Fruit fly (Drosophila melanogaster): ENCODE measurements around the gene CG14013.

The CG14013 gene

DNA sequence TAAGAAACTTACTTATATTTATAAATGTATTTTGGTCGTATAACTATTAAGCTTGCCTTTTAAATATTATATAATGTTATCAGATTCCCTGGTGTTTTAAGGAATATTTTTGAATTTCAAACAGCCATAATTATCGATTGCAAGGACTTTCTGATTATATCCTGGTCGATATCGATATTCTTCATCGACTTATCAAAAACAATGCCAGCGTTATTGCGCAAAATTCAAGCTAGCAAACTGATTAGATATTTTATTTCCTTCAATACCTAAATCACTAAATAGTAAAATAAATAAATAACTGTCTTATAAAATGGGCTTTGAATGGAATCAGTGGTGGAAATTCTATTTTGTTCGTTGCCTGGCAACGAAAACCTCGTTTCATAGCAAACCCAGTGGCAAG is 36.3 kb downstream of the CG14013 start, which contains the start of gene CG14020:
Gene CG14020 (plus strand): TSS at position 345 of the 400 bp plus-strand sequence.
- TF ChIP-seq fd96Ca (GFP tag; IDR thresholded peaks at IDR 0.05) (no peak), CG4496 (GFP tag; IDR thresholded peaks at IDR 0.05) (no peak), CG12605 (GFP tag; IDR thresholded peaks at IDR 0.05) (no peak), gl (tag; optimal IDR thresholded peaks at IDR 0.05) (no peak), CG17806 (tag; optimal IDR thresholded peaks at IDR 0.05) (no peak), Snoo (tag; optimal IDR thresholded peaks at IDR 0.05) (no peak)

DNA sequence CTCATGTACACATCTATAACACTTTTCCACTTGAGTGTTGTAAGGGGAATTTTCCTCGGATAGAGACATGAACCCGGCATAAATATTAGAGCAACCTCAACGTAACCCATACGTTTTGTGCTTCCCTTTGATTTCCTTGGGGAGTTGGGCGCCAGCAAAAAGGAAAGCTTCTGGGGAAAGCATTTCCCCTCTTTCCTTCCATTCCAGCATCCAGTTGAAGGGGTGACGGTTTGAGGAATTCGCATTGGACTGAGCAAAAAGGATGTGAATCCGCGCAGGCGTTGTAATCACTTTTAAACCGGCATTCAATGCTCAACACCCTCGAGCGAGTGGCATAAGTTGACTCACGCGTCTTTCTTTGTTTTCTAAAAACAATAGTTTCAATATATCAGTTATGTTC is 38.7 kb downstream of the CG14013 start:
- no peak for TF ChIP-seq CG13204 (GFP tag; optimal IDR thresholded peaks at IDR 0.05)

DNA sequence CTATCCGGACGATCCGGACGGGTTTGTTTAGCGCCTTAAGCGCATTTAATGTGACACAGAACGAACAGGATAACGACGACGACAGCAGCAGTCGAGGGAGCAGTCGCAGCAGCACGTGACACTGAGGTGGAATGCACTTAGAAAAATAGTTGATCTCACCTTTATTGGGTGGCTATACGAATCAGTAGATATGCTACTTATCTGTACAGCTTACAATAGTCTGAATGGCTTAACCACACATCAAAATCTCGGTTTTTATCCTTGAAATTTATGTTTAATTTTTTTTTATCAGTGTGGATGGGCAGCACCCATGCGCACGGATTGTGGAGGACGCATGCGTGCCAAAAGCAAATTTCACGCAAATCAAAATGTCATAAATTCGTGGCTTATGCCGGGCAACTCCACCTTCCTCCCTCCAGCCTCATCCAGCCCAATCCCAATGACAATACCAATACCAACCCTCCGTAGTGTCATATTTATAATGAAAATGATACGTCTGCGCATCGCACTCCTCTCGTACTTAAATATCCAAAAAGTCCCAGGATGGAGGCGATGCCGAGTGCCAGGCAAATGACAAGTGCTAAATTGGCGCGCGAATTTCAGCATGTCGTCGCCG is 45.7 kb downstream of the CG14013 start:
- TF ChIP-seq CG17806 (tag; optimal IDR thresholded peaks at IDR 0.05) (peak; percentile 2), CG14655 (GFP tag; optimal IDR thresholded peaks at IDR 0.05) (no peak), CG4496 (GFP tag; IDR thresholded peaks at IDR 0.05) (no peak), CG32121 (GFP tag; IDR thresholded peaks at IDR 0.05) (no peak), CG8159 (tag; optimal IDR thresholded peaks at IDR 0.05) (peak; percentile 36), Snoo (tag; optimal IDR thresholded peaks at IDR 0.05) (peak; percentile 3), CG9948 (tag; optimal IDR thresholded peaks at IDR 0.05) (peak; percentile 8), EcR (GFP tag; optimal IDR thresholded peaks at IDR 0.05) (no peak), CG34367 (tag; optimal IDR thresholded peaks at IDR 0.05) (peak; percentile 5), fd96Ca (GFP tag; IDR thresholded peaks at IDR 0.05) (peak; percentile 29; the same call in 1 of the 3 replicates), CG12605 (GFP tag; IDR thresholded peaks at IDR 0.05) (no peak), gl (tag; optimal IDR thresholded peaks at IDR 0.05) (no peak), CG10348 (GFP tag; IDR thresholded peaks at IDR 0.05) (no peak), Ets98B (GFP tag; IDR thresholded peaks at IDR 0.05) (no peak), CG13204 (GFP tag; optimal IDR thresholded peaks at IDR 0.05) (no peak), D1 (tag; optimal IDR thresholded peaks at IDR 0.05) (no peak), Pif1A (GFP tag; optimal IDR thresholded peaks at IDR 0.05) (peak; percentile 54), rn (GFP tag; IDR thresholded peaks at IDR 0.05) (no peak), CG15710 (tag; optimal IDR thresholded peaks at IDR 0.05) (no peak), CG8301 (tag; optimal IDR thresholded peaks at IDR 0.05) (no peak), Pif1B (GFP tag; optimal IDR thresholded peaks at IDR 0.05) (no peak)

DNA sequence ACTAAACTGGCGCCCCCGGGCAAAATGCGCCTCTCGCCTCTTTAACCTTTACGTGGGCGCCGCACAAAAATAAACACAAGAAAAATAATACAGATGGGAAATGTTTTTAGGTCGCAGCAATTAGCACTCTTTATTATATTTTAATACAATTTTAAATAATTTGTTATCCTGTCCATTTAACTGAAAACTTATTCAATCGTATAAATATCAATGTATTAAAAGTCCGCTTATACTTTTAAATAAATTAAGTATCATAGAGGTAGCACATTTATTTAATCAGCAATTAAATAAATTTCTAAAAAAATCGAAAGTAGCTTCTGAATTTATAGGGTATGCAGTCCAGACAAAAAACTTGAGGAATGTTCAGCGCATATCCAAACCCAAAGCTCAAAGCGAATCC is 46.6 kb downstream of the CG14013 start:
- TF ChIP-seq CG14655 (GFP tag; optimal IDR thresholded peaks at IDR 0.05) (no peak), CG15710 (tag; optimal IDR thresholded peaks at IDR 0.05) (peak; percentile 27), rn (GFP tag; IDR thresholded peaks at IDR 0.05) (no peak), CG9948 (tag; optimal IDR thresholded peaks at IDR 0.05) (peak; percentile 10), CG8159 (tag; optimal IDR thresholded peaks at IDR 0.05) (peak; percentile 56), CG8301 (tag; optimal IDR thresholded peaks at IDR 0.05) (no peak), CG17806 (tag; optimal IDR thresholded peaks at IDR 0.05) (peak; percentile 1), CG10348 (GFP tag; IDR thresholded peaks at IDR 0.05) (no peak), EcR (GFP tag; optimal IDR thresholded peaks at IDR 0.05) (no peak), CG12605 (GFP tag; IDR thresholded peaks at IDR 0.05) (no peak), Pif1A (GFP tag; optimal IDR thresholded peaks at IDR 0.05) (no peak), CG32121 (GFP tag; IDR thresholded peaks at IDR 0.05) (no peak), CG34367 (tag; optimal IDR thresholded peaks at IDR 0.05) (no peak)

DNA sequence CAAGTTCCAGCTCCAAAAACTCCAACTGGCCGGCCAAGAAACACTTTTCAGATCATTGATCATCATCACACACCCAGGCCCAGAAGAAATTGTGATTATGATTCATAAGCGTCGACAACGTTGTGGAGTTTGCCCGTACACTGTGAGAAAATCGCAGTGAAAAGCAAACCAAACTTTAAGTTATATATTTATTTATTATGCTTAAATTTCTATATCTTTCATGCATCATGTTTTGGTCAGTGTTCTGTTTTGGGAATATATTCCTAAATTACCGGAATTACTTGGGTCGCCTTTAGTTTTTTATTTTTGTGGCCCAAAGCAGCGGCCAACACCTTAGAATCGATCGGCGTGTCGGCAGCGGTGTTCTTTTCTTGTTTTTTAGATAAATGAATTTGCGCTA is 48.5 kb downstream of the CG14013 start:
- TF ChIP-seq CG15710 (tag; optimal IDR thresholded peaks at IDR 0.05) (peak; percentile 36), CG17806 (tag; optimal IDR thresholded peaks at IDR 0.05) (no peak), Ets98B (GFP tag; IDR thresholded peaks at IDR 0.05) (no peak), Pif1A (GFP tag; optimal IDR thresholded peaks at IDR 0.05) (peak; percentile 12), CG9948 (tag; optimal IDR thresholded peaks at IDR 0.05) (no peak), CG8301 (tag; optimal IDR thresholded peaks at IDR 0.05) (no peak), CG32121 (GFP tag; IDR thresholded peaks at IDR 0.05) (no peak), CG13204 (GFP tag; optimal IDR thresholded peaks at IDR 0.05) (no peak)

DNA sequence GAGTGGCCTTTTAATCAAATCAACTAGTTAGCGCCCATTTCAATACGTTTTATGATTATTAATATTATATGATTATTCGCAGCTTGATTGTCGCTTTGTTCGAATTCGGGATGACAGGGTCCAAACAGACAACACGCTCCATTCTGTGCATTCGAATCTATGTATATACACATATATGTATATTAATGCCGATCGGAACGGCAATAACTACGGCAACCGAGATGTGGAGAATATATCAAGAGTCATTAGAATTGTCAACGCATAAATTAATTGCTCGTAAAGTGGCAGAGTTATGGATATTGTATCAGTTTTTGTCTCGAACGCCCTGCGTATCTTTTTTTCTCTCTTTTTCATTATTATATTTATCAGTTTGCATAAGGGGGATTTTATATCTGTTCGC is 50.8 kb downstream of the CG14013 start:
- TF ChIP-seq EcR (GFP tag; optimal IDR thresholded peaks at IDR 0.05): no peak
- no peak for TF ChIP-seq Pif1A (GFP tag; optimal IDR thresholded peaks at IDR 0.05)
- TF ChIP-seq fd96Ca (GFP tag; IDR thresholded peaks at IDR 0.05): no peak

Data from whole organism, pupa.